Fruit fly (Drosophila melanogaster) whole organism, embryonic: ENCODE results near the gene RhoGAPp190.

ENCODE experiments used
- Bgb ChIP-seq: fragments of 200-800 bp; sonication (Bioruptor generic); IDR thresholded peaks from 2 replicates; pipeline ENCODE4 v1.3.6; 2022; ENCODE audit warnings: missing biosample characterization, missing genetic modification characterization; ENCODE audit not compliant: partially characterized antibody
- CG17829 ChIP-seq: fragments of 200-800 bp; optimal IDR thresholded peaks from 2 replicates; lab custom pipeline; 2019; ENCODE audit warnings: missing biosample characterization, mild to moderate bottlenecking, missing genetic modification characterization, moderate library complexity
- Dfd ChIP-seq, 2 experiments: fragments of >200 bp; optimal IDR thresholded peaks; 2 replicates each; lab custom pipeline; 2017; ENCODE audit warnings: missing biosample characterization in 2 of 2, missing genetic modification characterization in 2 of 2
- Ets65A ChIP-seq: fragments of 200-800 bp; sonication (Bioruptor generic); peaks from one replicate; lab custom pipeline; 2016; ENCODE audit warnings: missing biosample characterization, missing genetic modification characterization
- pita ChIP-seq: fragments of 200-800 bp; sonication (Bioruptor generic); optimal IDR thresholded peaks from 2 replicates; lab custom pipeline; 2017; ENCODE audit warnings: missing biosample characterization, mild to moderate bottlenecking, missing genetic modification characterization
- zfh1 ChIP-seq: fragments of 200-800 bp; sonication (Bioruptor generic); IDR thresholded peaks from 3 replicates; pipeline ENCODE4 v1.3.6; 2022; ENCODE audit warnings: missing biosample characterization, missing genetic modification characterization

DNA sequence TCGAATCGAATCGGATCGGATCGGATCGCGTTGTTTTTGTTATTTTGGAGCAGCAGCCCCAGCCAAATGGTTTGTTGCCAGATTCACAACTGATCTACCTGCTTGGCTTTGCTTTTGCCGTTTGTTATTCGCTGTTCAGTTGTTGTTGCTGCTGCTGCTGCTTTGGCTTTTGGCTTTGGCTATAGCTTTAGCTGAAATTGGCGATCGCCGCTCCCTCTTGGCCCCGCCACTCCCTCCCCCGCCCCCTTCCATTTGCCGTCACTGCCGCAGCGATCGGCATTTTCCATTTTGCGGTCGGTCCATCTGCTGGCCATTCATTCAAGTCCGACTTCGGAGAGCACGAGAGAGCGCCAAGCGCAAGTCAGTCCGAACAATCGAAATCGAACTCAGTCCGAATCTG, 46.1 kb upstream of the RhoGAPp190 start, which contains the start of gene chas:
- no peak for TF ChIP-seq pita (GFP tag; lab: Kevin White, UChicago)
- no peak for TF ChIP-seq Ets65A (GFP tag; lab: Kevin White, UChicago)
- no peak for TF ChIP-seq Bgb (GFP tag; lab: Robert Waterston, UW)
- TF ChIP-seq Dfd (GFP tag; optimal IDR thresholded peaks at IDR 0.05; lab: Kevin White, UChicago) = no peak
- no peak for TF ChIP-seq CG17829 (tag; lab: Kevin White, UChicago)
- no peak for TF ChIP-seq zfh1 (GFP tag; lab: Robert Waterston, UW)
